Worm (Caenorhabditis elegans) whole organism, L4 larva: ENCODE results near the gene fcmt-1.

ENCODE experiments used
- D1046.2 ChIP-seq: fragments of 200-800 bp; sonication (Bioruptor generic); IDR thresholded peaks from 2 replicates; pipeline ENCODE4 v1.3.6; 2022; ENCODE audit warnings: missing genetic modification characterization, missing compliant biosample characterization
- F10B5.3 ChIP-seq: sonication (generic microtip); optimal IDR thresholded peaks from 2 replicates; lab custom pipeline; 2016; ENCODE audit warnings: mild to moderate bottlenecking, missing genetic modification characterization, missing compliant biosample characterization
- F26F4.8 ChIP-seq: fragments of 200-800 bp; sonication (Bioruptor generic); conservative IDR thresholded peaks from 2 replicates; pipeline ENCODE4 v1.3.6; 2022; ENCODE audit warnings: missing genetic modification characterization, missing compliant biosample characterization
- T20F7.1 ChIP-seq: fragments of 200-800 bp; sonication (Bioruptor generic); optimal IDR thresholded peaks from 2 replicates; lab custom pipeline; 2018; ENCODE audit warnings: mild to moderate bottlenecking, missing genetic modification characterization, missing compliant biosample characterization
- T26A8.4 ChIP-seq: fragments of 200-800 bp; sonication (Bioruptor generic); IDR thresholded peaks from 2 replicates; pipeline ENCODE4 v1.3.6; 2022; ENCODE audit warnings: missing genetic modification characterization, missing compliant biosample characterization
- Y48G9A.11 ChIP-seq: fragments of 200-800 bp; sonication (Bioruptor generic); IDR thresholded peaks from 2 replicates; pipeline ENCODE4 v1.3.6; 2022; ENCODE audit warnings: missing genetic modification reagents, missing genetic modification characterization, missing compliant biosample characterization
- ZK546.5 ChIP-seq, 2 experiments: sonication (generic microtip); optimal IDR thresholded peaks; 2 replicates each; lab custom pipeline; 2017; ENCODE audit warnings: missing biosample characterization in 2 of 2, missing genetic modification characterization in 2 of 2
- aha-1 ChIP-seq: fragments of 150-350 bp; peaks from one replicate; lab custom pipeline; 2014; ENCODE audit warnings: missing biosample characterization, missing genetic modification characterization
- arid-1 ChIP-seq: fragments of 200-800 bp; sonication (Bioruptor generic); conservative IDR thresholded peaks from 2 replicates; pipeline ENCODE4 v1.3.6; 2022; ENCODE audit warnings: missing genetic modification reagents, missing genetic modification characterization, missing compliant biosample characterization
- attf-4 ChIP-seq: sonication (generic microtip); optimal IDR thresholded peaks from 3 replicates; lab custom pipeline; 2017; ENCODE audit warnings: missing biosample characterization, missing genetic modification characterization
- ceh-20 ChIP-seq: fragments of 200-800 bp; sonication (Bioruptor generic); IDR thresholded peaks from 2 replicates; pipeline ENCODE4 v1.3.6; 2022; ENCODE audit warnings: missing genetic modification reagents, missing genetic modification characterization, missing compliant biosample characterization
- ceh-28 ChIP-seq: fragments of 150-350 bp; optimal IDR thresholded peaks from 2 replicates; lab custom pipeline; 2014; ENCODE audit warnings: missing biosample characterization, missing genetic modification reagents, missing genetic modification characterization
- daf-16 ChIP-seq, 3 experiments: sonication (generic microtip); optimal IDR thresholded peaks; 2 replicates each; lab custom pipeline; 2016 to 2017; ENCODE audit warnings: missing genetic modification characterization in 3 of 3, missing genetic modification reagents in 3 of 3, mild to moderate bottlenecking in 2 of 3, missing compliant biosample characterization in 2 of 3, missing biosample characterization in 1 of 3, moderate library complexity in 1 of 3
- daf-8 ChIP-seq: fragments of 200-800 bp; sonication (Bioruptor generic); IDR thresholded peaks from 2 replicates; pipeline ENCODE4 v1.3.6; 2022; ENCODE audit warnings: missing genetic modification characterization, missing compliant biosample characterization
- dmd-6 ChIP-seq: fragments of 200-800 bp; sonication (Bioruptor generic); IDR thresholded peaks from 2 replicates; pipeline ENCODE4 v1.3.6; 2022; ENCODE audit warnings: missing genetic modification reagents, missing genetic modification characterization, missing compliant biosample characterization
- dmd-8 ChIP-seq: fragments of 200-800 bp; sonication (Bioruptor generic); IDR thresholded peaks from 2 replicates; pipeline ENCODE4 v1.3.6; 2022; ENCODE audit warnings: missing genetic modification characterization, missing compliant biosample characterization
- dve-1 ChIP-seq: sonication (generic microtip); optimal IDR thresholded peaks from 2 replicates; lab custom pipeline; 2017; ENCODE audit warnings: antibody characterized with exemption, mild to moderate bottlenecking, missing genetic modification characterization, missing compliant biosample characterization; ENCODE audit not compliant: insufficient read depth
- egl-27 ChIP-seq: sonication (generic microtip); optimal IDR thresholded peaks from 3 replicates; lab custom pipeline; 2017; ENCODE audit warnings: missing biosample characterization, missing genetic modification reagents, missing genetic modification characterization
- egl-43 ChIP-seq: fragments of 200-800 bp; sonication (Bioruptor generic); IDR thresholded peaks from 2 replicates; pipeline ENCODE4 v1.3.6; 2022; ENCODE audit warnings: missing genetic modification reagents, missing genetic modification characterization, missing compliant biosample characterization
- fkh-10 ChIP-seq: fragments of 150-350 bp; optimal IDR thresholded peaks from 2 replicates; lab custom pipeline; 2014; ENCODE audit warnings: missing biosample characterization, missing genetic modification reagents, missing genetic modification characterization
- hlh-11 ChIP-seq: fragments of 200-800 bp; sonication (Bioruptor generic); optimal IDR thresholded peaks from 2 replicates; lab custom pipeline; 2018; ENCODE audit warnings: mild to moderate bottlenecking, missing genetic modification characterization, missing compliant biosample characterization
- hmg-1.1 ChIP-seq: fragments of 200-800 bp; sonication (Bioruptor generic); IDR thresholded peaks from 2 replicates; pipeline ENCODE4 v1.3.6; 2022; ENCODE audit warnings: missing genetic modification reagents, missing genetic modification characterization, missing compliant biosample characterization
- lim-7 ChIP-seq: fragments of 200-800 bp; sonication (Bioruptor generic); IDR thresholded peaks from 2 replicates; pipeline ENCODE4 v1.3.6; 2022; ENCODE audit warnings: missing genetic modification characterization, missing compliant biosample characterization
- lin-1 ChIP-seq: fragments of 200-800 bp; sonication (Bioruptor generic); IDR thresholded peaks from 2 replicates; pipeline ENCODE4 v1.3.6; 2022; ENCODE audit warnings: missing genetic modification reagents, missing genetic modification characterization, missing compliant biosample characterization
- lin-13 ChIP-seq: fragments of 150-350 bp; optimal IDR thresholded peaks from 2 replicates; lab custom pipeline; 2014; ENCODE audit warnings: missing biosample characterization, missing genetic modification reagents, missing genetic modification characterization
- mdl-1 ChIP-seq, 2 experiments: fragments of 150-350 bp in 1 of 2; sonication (generic microtip) in 1 of 2; optimal IDR thresholded peaks; 2 replicates each; lab custom pipeline; 2014 to 2017; ENCODE audit warnings: missing biosample characterization in 2 of 2, missing genetic modification characterization in 2 of 2
- mes-2 ChIP-seq: sonication (generic microtip); optimal IDR thresholded peaks from 2 replicates; lab custom pipeline; 2016; ENCODE audit warnings: missing genotype, mild to moderate bottlenecking, missing genetic modification characterization, missing compliant biosample characterization; ENCODE audit not compliant: poor library complexity, severe bottlenecking
- nhr-10 ChIP-seq: fragments of 150-350 bp; optimal IDR thresholded peaks from 2 replicates; lab custom pipeline; 2014; ENCODE audit warnings: missing biosample characterization, missing genetic modification characterization
- nhr-102 ChIP-seq: sonication (generic microtip); optimal IDR thresholded peaks from 2 replicates; lab custom pipeline; 2016; ENCODE audit warnings: mild to moderate bottlenecking, missing genetic modification characterization, moderate library complexity, missing compliant biosample characterization
- nhr-11 ChIP-seq: fragments of 150-350 bp; optimal IDR thresholded peaks from 2 replicates; lab custom pipeline; 2014; ENCODE audit warnings: missing biosample characterization, missing genetic modification characterization
- nhr-237 ChIP-seq: sonication (generic microtip); optimal IDR thresholded peaks from 2 replicates; lab custom pipeline; 2017; ENCODE audit warnings: missing biosample characterization, missing genetic modification characterization
- nhr-77 ChIP-seq: fragments of 150-350 bp; optimal IDR thresholded peaks from 2 replicates; lab custom pipeline; 2014; ENCODE audit warnings: missing biosample characterization, missing genetic modification characterization
- pqm-1 ChIP-seq: sonication (generic microtip); optimal IDR thresholded peaks from 2 replicates; lab custom pipeline; 2017; ENCODE audit warnings: missing biosample characterization, missing genetic modification characterization
- saeg-2 ChIP-seq: fragments of 200-800 bp; sonication (Bioruptor generic); IDR thresholded peaks from 2 replicates; pipeline ENCODE4 v1.3.6; 2022; ENCODE audit warnings: missing genetic modification reagents, missing genetic modification characterization, missing compliant biosample characterization
- set-16 ChIP-seq: fragments of 200-800 bp; sonication (Bioruptor generic); IDR thresholded peaks from 2 replicates; pipeline ENCODE4 v1.3.6; 2022; ENCODE audit warnings: missing genetic modification reagents, missing genetic modification characterization, missing compliant biosample characterization
- skn-1 ChIP-seq: fragments of 150-350 bp; optimal IDR thresholded peaks from 2 replicates; lab custom pipeline; 2014; ENCODE audit warnings: missing biosample characterization, missing genetic modification characterization
- snpc-4 ChIP-seq: fragments of 150-350 bp; optimal IDR thresholded peaks from 2 replicates; lab custom pipeline; 2014; ENCODE audit warnings: missing biosample characterization, missing genetic modification characterization
- spr-1 ChIP-seq: sonication (generic microtip); optimal IDR thresholded peaks from 2 replicates; lab custom pipeline; 2016; ENCODE audit warnings: mild to moderate bottlenecking, missing genetic modification characterization, missing compliant biosample characterization
- spr-3 ChIP-seq: fragments of 200-800 bp; sonication (Bioruptor generic); optimal IDR thresholded peaks from 2 replicates; lab custom pipeline; 2018; ENCODE audit warnings: mild to moderate bottlenecking, missing genetic modification characterization, missing compliant biosample characterization
- tra-1 ChIP-seq: fragments of 200-800 bp; sonication (Bioruptor generic); IDR thresholded peaks from 2 replicates; pipeline ENCODE4 v1.3.6; 2022; ENCODE audit warnings: missing genetic modification reagents, missing genetic modification characterization, missing compliant biosample characterization
- unc-130 ChIP-seq: sonication (generic microtip); optimal IDR thresholded peaks from 2 replicates; lab custom pipeline; 2016; ENCODE audit warnings: missing genetic modification reagents, missing genetic modification characterization, missing compliant biosample characterization
- unc-39 ChIP-seq: sonication (generic microtip); optimal IDR thresholded peaks from 2 replicates; lab custom pipeline; 2017; ENCODE audit warnings: missing biosample characterization, missing genetic modification characterization
- zip-2 ChIP-seq: fragments of 150-350 bp; optimal IDR thresholded peaks from 2 replicates; lab custom pipeline; 2014; ENCODE audit warnings: missing biosample characterization, missing genetic modification characterization

The fcmt-1 gene

ce11 chrII:11720819-11721218 lies 11.5 kb upstream of the fcmt-1 start (continued):
- TF ChIP-seq T26A8.4 (GFP tag; lab: Robert Waterston, UW) (no peak), saeg-2 (GFP tag; lab: Robert Waterston, UW) (no peak), daf-8 (GFP tag; lab: Robert Waterston, UW) (no peak), Y48G9A.11 (GFP tag; lab: Robert Waterston, UW) (peak; percentile 71), T20F7.1 (peak; percentile 87), set-16 (GFP tag; lab: Robert Waterston, UW) (no peak), attf-4 (tag; lab: Kevin White, UChicago) (no peak), pqm-1 (tag; lab: Kevin White, UChicago) (no peak), spr-1 (tag; lab: Kevin White, UChicago) (peak; percentile 89), egl-27 (no peak), skn-1 (tag; lab: Kevin White, UChicago) (no peak)

ce11 chrII:11720102-11720501 lies 10.7 kb upstream of the fcmt-1 start, which contains the start of gene F13D12.3:
TSS of gene F13D12.3 (plus strand) at chrII:11720402.
- TF ChIP-seq aha-1 (tag; lab: Kevin White, UChicago) = peak; percentile 21
- no peak for TF ChIP-seq nhr-102

DNA sequence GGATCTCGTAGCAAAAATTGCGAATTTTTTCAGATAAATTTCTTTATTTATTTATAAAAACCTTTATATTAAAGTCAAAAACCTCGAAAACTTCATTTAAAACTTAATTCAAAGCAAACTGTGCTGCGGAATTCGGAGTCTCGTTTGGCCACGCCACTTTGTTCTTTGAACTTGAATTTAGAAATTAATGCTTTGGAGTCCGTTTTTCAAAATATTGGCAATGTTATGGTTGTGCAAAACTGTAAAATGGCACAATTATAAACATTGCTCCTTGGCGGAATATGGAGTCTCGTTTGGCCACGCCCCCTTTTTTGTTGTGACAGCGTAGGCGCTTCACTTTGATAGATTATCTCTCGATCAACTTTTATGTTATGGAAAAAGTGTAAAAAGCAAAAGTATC lies 10.2 kb upstream of the fcmt-1 start:
- TF ChIP-seq lim-7 (GFP tag; lab: Robert Waterston, UW) (no peak), T20F7.1 (peak; percentile 91), spr-3 (GFP tag; lab: Kevin White, UChicago) (peak; percentile 93), unc-39 (tag; lab: Kevin White, UChicago) (no peak), Y48G9A.11 (GFP tag; lab: Robert Waterston, UW) (peak; percentile 76), dmd-8 (no peak), ceh-20 (no peak), spr-1 (tag; lab: Kevin White, UChicago) (peak; percentile 95)

DNA sequence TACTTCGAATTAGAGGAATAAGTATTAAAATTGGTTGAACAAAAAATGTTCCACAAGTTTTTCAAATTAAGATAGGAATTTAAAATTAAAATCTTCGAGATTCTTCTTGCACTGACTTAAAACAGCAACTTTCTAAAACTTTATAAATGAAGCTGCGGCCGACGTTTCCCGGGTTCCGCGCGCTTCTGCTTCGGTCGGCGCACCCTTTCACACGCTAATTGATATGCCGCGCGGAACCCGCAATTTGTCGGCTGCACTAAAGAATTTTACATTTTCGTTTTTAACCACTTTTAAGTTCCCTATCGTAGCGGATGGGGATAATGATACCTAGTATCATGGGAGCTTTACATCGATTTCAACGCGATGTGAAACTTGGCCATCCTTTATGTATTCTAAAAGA lies 5.4 kb upstream of the fcmt-1 start:
- TF ChIP-seq set-16 (GFP tag; lab: Robert Waterston, UW) (no peak), snpc-4 (peak; percentile 56), zip-2 (tag; lab: Kevin White, UChicago) (no peak), dve-1 (tag; lab: Kevin White, UChicago) (no peak), ZK546.5 (tag; optimal IDR thresholded peaks at IDR 0.05; lab: Kevin White, UChicago) (no peak), F26F4.8 (GFP tag; lab: Robert Waterston, UW) (no peak)

ce11 chrII:11713569-11713968 lies 4.2 kb upstream of the fcmt-1 start, which contains the start of gene F13D12.10:
TSS of gene F13D12.10 (plus strand) at chrII:11713799.
- TF ChIP-seq lin-1 (GFP tag; lab: Robert Waterston, UW) = no peak
- no peak for TF ChIP-seq nhr-237 (tag; lab: Kevin White, UChicago)
- TF ChIP-seq unc-130 (GFP tag; lab: Kevin White, UChicago) = no peak
- no peak for TF ChIP-seq dve-1 (tag; lab: Kevin White, UChicago)
- TF ChIP-seq ceh-20 = peak; percentile 17; the same call in 1 of the 2 replicates
- no peak for TF ChIP-seq F10B5.3 (tag; lab: Kevin White, UChicago)
- TF ChIP-seq nhr-10 (tag; lab: Kevin White, UChicago) = no peak
- TF ChIP-seq fkh-10 (GFP tag; lab: Kevin White, UChicago) = no peak
- TF ChIP-seq daf-16 (GFP tag; optimal IDR thresholded peaks at IDR 0.05; lab: Kevin White, UChicago) = peak in 1 of 2 experiments; percentile 60
- TF ChIP-seq daf-16 (tag; optimal IDR thresholded peaks at IDR 0.05; lab: Kevin White, UChicago) = no peak
- TF ChIP-seq mdl-1 (tag; optimal IDR thresholded peaks at IDR 0.05; lab: Kevin White, UChicago) = peak in 1 of 2 experiments; percentile 27
- no peak for TF ChIP-seq tra-1 (GFP tag; lab: Robert Waterston, UW)
- no peak for TF ChIP-seq lin-13 (GFP tag; lab: Kevin White, UChicago)
- no peak for TF ChIP-seq ZK546.5 (tag; optimal IDR thresholded peaks at IDR 0.05; lab: Kevin White, UChicago)
- TF ChIP-seq nhr-77 (tag; lab: Kevin White, UChicago) = no peak
- TF ChIP-seq spr-3 (GFP tag; lab: Kevin White, UChicago) = no peak
- TF ChIP-seq mes-2 (tag; lab: Kevin White, UChicago) = no peak
- TF ChIP-seq ceh-28 (tag; lab: Kevin White, UChicago) = no peak
- TF ChIP-seq zip-2 (tag; lab: Kevin White, UChicago) = no peak
- no peak for TF ChIP-seq egl-43 (GFP tag; lab: Robert Waterston, UW)
- TF ChIP-seq D1046.2 (GFP tag; lab: Robert Waterston, UW) = no peak
- no peak for TF ChIP-seq arid-1 (GFP tag; lab: Robert Waterston, UW)
- peak; percentile 35; the same call in 1 of the 2 replicates for TF ChIP-seq hmg-1.1 (GFP tag; lab: Robert Waterston, UW)
- TF ChIP-seq hlh-11 (tag; lab: Kevin White, UChicago) = peak; percentile 75
- TF ChIP-seq dmd-6 (GFP tag; lab: Robert Waterston, UW) = no peak; the same call in 1 of the 2 replicates
- peak; percentile 59 for TF ChIP-seq nhr-11
- TF ChIP-seq egl-27 = no peak
- TF ChIP-seq set-16 (GFP tag; lab: Robert Waterston, UW) = peak; percentile 49
